Worm (Caenorhabditis elegans): ENCODE results near the gene T01B7.13.
A peak's percentile ranks its signal among the peaks of the same experiment; 100 is the strongest.

Gene T01B7.13

ce11 chrII:8707024-8707423 lies 8.2 kb upstream of the T01B7.13 start, which contains the start of gene cup-16 (continued):
- no peak for TF ChIP-seq rbr-2 (tag; optimal IDR thresholded peaks at IDR 0.05)
- no peak for TF ChIP-seq gei-8 (GFP tag; optimal IDR thresholded peaks at IDR 0.05)
- no peak for TF ChIP-seq ZK337.2 (GFP tag; IDR thresholded peaks at IDR 0.05)
- no peak for TF ChIP-seq mxl-3 (GFP tag; optimal IDR thresholded peaks at IDR 0.05)
- TF ChIP-seq madf-9 (GFP tag; conservative IDR thresholded peaks at IDR 0.05) = no peak
- TF ChIP-seq hlh-30 (tag; optimal IDR thresholded peaks at IDR 0.05; ENCODE audit: insufficient read depth) = peak; percentile 74
- no peak for TF ChIP-seq daf-12 (tag; optimal IDR thresholded peaks at IDR 0.05)
- TF ChIP-seq cey-2 (tag; optimal IDR thresholded peaks at IDR 0.05; ENCODE audit: borderline replicate concordance, insufficient read depth) = no peak
- TF ChIP-seq T26A8.4 (GFP tag; IDR thresholded peaks at IDR 0.05) = no peak
- TF ChIP-seq ceh-32 (tag; optimal IDR thresholded peaks at IDR 0.05; ENCODE audit: poor library complexity) = no peak
- no peak for TF ChIP-seq ceh-20 (GFP tag; IDR thresholded peaks at IDR 0.05)
- TF ChIP-seq hmg-1.1 (GFP tag; IDR thresholded peaks at IDR 0.05) = no peak
- TF ChIP-seq pqm-1 (tag; optimal IDR thresholded peaks at IDR 0.05) = no peak
- no peak for TF ChIP-seq nhr-28 (tag; optimal IDR thresholded peaks at IDR 0.05)
- TF ChIP-seq lim-7 (GFP tag; IDR thresholded peaks at IDR 0.05) = no peak
- no peak for TF ChIP-seq ces-1 (GFP tag; optimal IDR thresholded peaks at IDR 0.05)
- no peak for TF ChIP-seq daf-19 (GFP tag; conservative IDR thresholded peaks at IDR 0.05)
- peak in 1 of 2 experiments; percentile 25 for TF ChIP-seq daf-16 (GFP tag; optimal IDR thresholded peaks at IDR 0.05)
- TF ChIP-seq daf-16 (tag; optimal IDR thresholded peaks at IDR 0.05) = no peak
- no peak for TF ChIP-seq hif-1 (tag; optimal IDR thresholded peaks at IDR 0.05)
- TF ChIP-seq lin-15B (tag; optimal IDR thresholded peaks at IDR 0.05) = no peak
- no peak for TF ChIP-seq F37D6.2 (tag; optimal IDR thresholded peaks at IDR 0.05)
- TF ChIP-seq zag-1 (tag; optimal IDR thresholded peaks at IDR 0.05) = no peak
- TF ChIP-seq ZK546.5 (tag; optimal IDR thresholded peaks at IDR 0.05) = no peak
- TF ChIP-seq F10B5.3 (tag; optimal IDR thresholded peaks at IDR 0.05) = no peak
- TF ChIP-seq dpl-1 (GFP tag; optimal IDR thresholded peaks at IDR 0.05) = no peak
- no peak for TF ChIP-seq D1046.2 (GFP tag; IDR thresholded peaks at IDR 0.05)

DNA sequence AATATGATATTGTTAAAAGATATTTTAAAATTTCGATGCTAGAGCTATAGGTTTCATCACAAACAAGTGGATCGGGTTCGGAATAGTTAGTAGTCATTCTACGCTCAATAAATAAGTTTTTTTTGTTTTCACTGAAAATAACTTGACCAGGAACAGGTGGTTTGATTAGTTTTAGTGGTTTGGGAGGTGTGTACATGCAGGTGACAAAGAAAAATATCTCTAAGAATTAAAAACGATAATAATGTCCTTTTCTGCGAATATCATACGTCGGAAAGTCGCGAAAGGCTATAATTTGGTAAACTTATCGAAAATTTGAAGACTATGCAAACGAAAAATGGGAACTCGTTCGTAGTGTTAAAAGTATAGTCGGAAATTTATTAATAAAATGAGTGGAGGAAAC lies 4.9 kb upstream of the T01B7.13 start, which contains the start of gene srg-15:
srg-15 (minus strand) TSS at position 101 of the 400 bp plus-strand sequence.
- no peak for TF ChIP-seq sdz-12 (GFP tag; optimal IDR thresholded peaks at IDR 0.05)
- TF ChIP-seq egl-27 (tag; optimal IDR thresholded peaks at IDR 0.05) = no peak

- TF ChIP-seq hlh-30 (tag; optimal IDR thresholded peaks at IDR 0.05; ENCODE audit: insufficient read depth) = peak; percentile 1
- TF ChIP-seq nhr-28 (tag; optimal IDR thresholded peaks at IDR 0.05) = peak; percentile 18
- TF ChIP-seq mes-2 (tag; optimal IDR thresholded peaks at IDR 0.05; ENCODE audit: poor library complexity, severe bottlenecking) = peak; percentile 56
- no peak for TF ChIP-seq unc-39 (tag; optimal IDR thresholded peaks at IDR 0.05)
- peak; percentile 39 for TF ChIP-seq mep-1 (tag; optimal IDR thresholded peaks at IDR 0.05)
- TF ChIP-seq saeg-2 (GFP tag; IDR thresholded peaks at IDR 0.05) = no peak
- peak; percentile 32; the same call in 1 of the 2 replicates for TF ChIP-seq lin-38 (GFP tag; IDR thresholded peaks at IDR 0.05)
- no peak for TF ChIP-seq daf-12 (tag; optimal IDR thresholded peaks at IDR 0.05)
- TF ChIP-seq Y5F2A.4 (GFP tag; optimal IDR thresholded peaks at IDR 0.05) = no peak
- TF ChIP-seq dpl-1 (GFP tag; optimal IDR thresholded peaks at IDR 0.05) = peak; percentile 25
- peak; percentile 12 for TF ChIP-seq hlh-11 (tag; optimal IDR thresholded peaks at IDR 0.05)
- peak in 1 of 2 experiments; percentile 55 for TF ChIP-seq lsy-2 (tag; optimal IDR thresholded peaks at IDR 0.05)
Observed at ce11 chrII:8716231-8716878, 1.2 kb downstream of the T01B7.13 start, which contains the start of the genes cyn-11 and T01B7.5. TSS of gene cyn-11 (minus strand) at chrII:8716281. TSS of gene T01B7.5 (plus strand) at chrII:8716828.

Measured in whole organism, L4 larva.